Worm (Caenorhabditis elegans) whole organism, mixed stage, embryonic: ENCODE data around the gene F56F10.1.

Source experiments
- M03D4.4 ChIP-seq: sonication (generic microtip); optimal IDR thresholded peaks from 2 replicates; lab custom pipeline; 2017; ENCODE audit warnings: mild to moderate bottlenecking, missing genetic modification characterization, missing compliant biosample characterization
- bed-3 ChIP-seq: fragments of 200-800 bp; sonication (Bioruptor generic); optimal IDR thresholded peaks from 3 replicates; lab custom pipeline; 2018; ENCODE audit warnings: mild to moderate bottlenecking, missing genetic modification characterization, moderate library complexity, missing compliant biosample characterization
- blmp-1 ChIP-seq: fragments of 150-350 bp; optimal IDR thresholded peaks from 2 replicates; lab custom pipeline; 2014; ENCODE audit warnings: missing biosample characterization, missing genetic modification characterization
- ceh-43 ChIP-seq: fragments of 200-800 bp; sonication (Bioruptor generic); optimal IDR thresholded peaks from 2 replicates; lab custom pipeline; 2018; ENCODE audit warnings: mild to moderate bottlenecking, missing genetic modification characterization, moderate library complexity, missing compliant biosample characterization
- ceh-83 ChIP-seq: fragments of 200-800 bp; sonication (Bioruptor generic); optimal IDR thresholded peaks from 2 replicates; lab custom pipeline; 2018; ENCODE audit warnings: mild to moderate bottlenecking, missing genetic modification characterization, missing compliant biosample characterization
- ces-1 ChIP-seq: fragments of 150-350 bp; optimal IDR thresholded peaks from 2 replicates; lab custom pipeline; 2014; ENCODE audit warnings: missing biosample characterization, missing genetic modification reagents, missing genetic modification characterization
- cnd-1 ChIP-seq: fragments of 200-800 bp; sonication (Bioruptor generic); optimal IDR thresholded peaks from 2 replicates; lab custom pipeline; 2018; ENCODE audit warnings: mild to moderate bottlenecking, missing genetic modification characterization, missing compliant biosample characterization
- drap-1 ChIP-seq: fragments of 200-800 bp; sonication (Bioruptor generic); optimal IDR thresholded peaks from 3 replicates; lab custom pipeline; 2018; ENCODE audit warnings: mild to moderate bottlenecking, missing genetic modification characterization, missing compliant biosample characterization
- elt-1 ChIP-seq: sonication (generic microtip); optimal IDR thresholded peaks from 2 replicates; lab custom pipeline; 2017; ENCODE audit warnings: missing genetic modification characterization, mild to moderate bottlenecking, missing compliant biosample characterization, antibody characterized with exemption, moderate library complexity, borderline replicate concordance; ENCODE audit not compliant: insufficient read depth
- elt-3 ChIP-seq: fragments of 150-350 bp; optimal IDR thresholded peaks from 2 replicates; lab custom pipeline; 2014; ENCODE audit warnings: missing biosample characterization, missing genetic modification characterization
- flh-1 ChIP-seq: fragments of 200-800 bp; sonication (Bioruptor generic); optimal IDR thresholded peaks from 2 replicates; lab custom pipeline; 2018; ENCODE audit warnings: mild to moderate bottlenecking, missing genetic modification characterization, moderate library complexity, missing compliant biosample characterization
- ham-2 ChIP-seq: fragments of 200-800 bp; sonication (Bioruptor generic); optimal IDR thresholded peaks from 2 replicates; lab custom pipeline; 2018; ENCODE audit warnings: mild to moderate bottlenecking, missing genetic modification characterization, missing compliant biosample characterization
- hlh-1 ChIP-seq: fragments of 150-350 bp; optimal IDR thresholded peaks from 2 replicates; lab custom pipeline; 2014; ENCODE audit warnings: missing biosample characterization, missing genetic modification reagents, missing genetic modification characterization
- lin-13 ChIP-seq: fragments of 150-350 bp; optimal IDR thresholded peaks from 2 replicates; lab custom pipeline; 2014; ENCODE audit warnings: missing biosample characterization, missing genetic modification characterization
- lin-32 ChIP-seq: fragments of 200-800 bp; sonication (Bioruptor generic); optimal IDR thresholded peaks from 2 replicates; lab custom pipeline; 2018; ENCODE audit warnings: mild to moderate bottlenecking, missing genetic modification characterization, missing compliant biosample characterization
- mab-5 ChIP-seq: fragments of 150-350 bp; optimal IDR thresholded peaks from 2 replicates; lab custom pipeline; 2014; ENCODE audit warnings: missing biosample characterization, missing genetic modification characterization
- mep-1 ChIP-seq: fragments of 150-350 bp; optimal IDR thresholded peaks from 2 replicates; lab custom pipeline; 2017; ENCODE audit warnings: missing biosample characterization, missing genetic modification reagents, missing genetic modification characterization, inconsistent platforms
- mls-2 ChIP-seq: sonication (generic microtip); optimal IDR thresholded peaks from 2 replicates; lab custom pipeline; 2016; ENCODE audit warnings: mild to moderate bottlenecking, missing genetic modification characterization, moderate library complexity, missing compliant biosample characterization
- nhr-12 ChIP-seq: fragments of 150-350 bp; optimal IDR thresholded peaks from 2 replicates; lab custom pipeline; 2014; ENCODE audit warnings: missing biosample characterization, missing genetic modification characterization
- nhr-2 ChIP-seq: fragments of 150-350 bp; optimal IDR thresholded peaks from 2 replicates; lab custom pipeline; 2014; ENCODE audit warnings: missing biosample characterization, missing genetic modification characterization
- nhr-237 ChIP-seq: fragments of 150-350 bp; optimal IDR thresholded peaks from 2 replicates; lab custom pipeline; 2014; ENCODE audit warnings: missing biosample characterization, missing genetic modification characterization
- nhr-28 ChIP-seq: fragments of 150-350 bp; optimal IDR thresholded peaks from 2 replicates; lab custom pipeline; 2014; ENCODE audit warnings: missing biosample characterization, missing genetic modification characterization
- pha-4 ChIP-seq: fragments of 150-350 bp; optimal IDR thresholded peaks from 2 replicates; lab custom pipeline; 2018; ENCODE audit warnings: missing biosample characterization, missing genetic modification reagents, missing genetic modification characterization
- sem-2 ChIP-seq: fragments of 200-800 bp; sonication (Bioruptor generic); optimal IDR thresholded peaks from 2 replicates; lab custom pipeline; 2018; ENCODE audit warnings: mild to moderate bottlenecking, missing genetic modification characterization, missing compliant biosample characterization
- snpc-4 ChIP-seq: fragments of 150-350 bp; optimal IDR thresholded peaks from 2 replicates; lab custom pipeline; 2014; ENCODE audit warnings: missing biosample characterization, missing genetic modification characterization
- sptf-1 ChIP-seq: sonication (generic microtip); optimal IDR thresholded peaks from 2 replicates; lab custom pipeline; 2017; ENCODE audit warnings: mild to moderate bottlenecking, missing genetic modification characterization, moderate library complexity, missing compliant biosample characterization
- tbx-8 ChIP-seq: fragments of 200-800 bp; sonication (Bioruptor generic); optimal IDR thresholded peaks from 2 replicates; lab custom pipeline; 2018; ENCODE audit warnings: mild to moderate bottlenecking, missing genetic modification characterization, moderate library complexity, missing compliant biosample characterization
- unc-120 ChIP-seq: sonication (generic microtip); optimal IDR thresholded peaks from 2 replicates; lab custom pipeline; 2017; ENCODE audit warnings: missing genetic modification characterization, missing compliant biosample characterization; ENCODE audit not compliant: poor library complexity, severe bottlenecking
- unc-39 ChIP-seq: fragments of 150-350 bp; optimal IDR thresholded peaks from 2 replicates; lab custom pipeline; 2014; ENCODE audit warnings: missing biosample characterization, missing genetic modification characterization
- unc-62 ChIP-seq: fragments of 150-350 bp; optimal IDR thresholded peaks from 2 replicates; lab custom pipeline; 2014; ENCODE audit warnings: missing biosample characterization, missing genetic modification reagents, missing genetic modification characterization
- zip-8 ChIP-seq: fragments of 150-350 bp; optimal IDR thresholded peaks from 2 replicates; lab custom pipeline; 2014; ENCODE audit warnings: missing biosample characterization, missing genetic modification characterization
- ztf-11 ChIP-seq: fragments of 150-350 bp; optimal IDR thresholded peaks from 2 replicates; lab custom pipeline; 2014; ENCODE audit warnings: missing biosample characterization, missing genetic modification characterization

F56F10.1 gene

DNA sequence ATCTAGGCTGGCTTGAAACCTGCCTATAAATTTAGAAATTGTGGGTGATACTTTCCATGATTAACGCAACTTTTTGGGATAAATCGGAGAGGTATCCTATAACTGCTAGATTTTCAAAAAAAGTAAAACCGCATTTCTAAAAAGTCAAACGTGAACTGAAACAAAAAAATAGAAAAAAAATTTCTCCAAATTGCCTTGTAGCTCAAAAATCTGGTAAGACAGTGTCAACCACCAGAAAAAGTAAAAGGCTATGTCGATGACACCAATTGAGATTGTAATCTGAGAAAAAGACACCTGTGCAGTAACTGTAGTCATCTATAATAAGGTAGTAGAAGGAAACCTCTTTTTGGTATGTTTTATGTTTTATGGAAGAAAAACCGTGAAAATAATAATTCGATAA is 43.8 kb upstream of the F56F10.1 start, which contains the start of gene wdr-54:
wdr-54 (plus strand) TSS at position 301 of the 400 bp plus-strand sequence.
- TF ChIP-seq pha-4 (tag; lab: Kevin White, UChicago) (no peak), bed-3 (GFP tag; lab: Kevin White, UChicago) (no peak), sptf-1 (no peak), sem-2 (GFP tag; lab: Kevin White, UChicago) (no peak), lin-13 (tag; lab: Kevin White, UChicago) (no peak)

DNA sequence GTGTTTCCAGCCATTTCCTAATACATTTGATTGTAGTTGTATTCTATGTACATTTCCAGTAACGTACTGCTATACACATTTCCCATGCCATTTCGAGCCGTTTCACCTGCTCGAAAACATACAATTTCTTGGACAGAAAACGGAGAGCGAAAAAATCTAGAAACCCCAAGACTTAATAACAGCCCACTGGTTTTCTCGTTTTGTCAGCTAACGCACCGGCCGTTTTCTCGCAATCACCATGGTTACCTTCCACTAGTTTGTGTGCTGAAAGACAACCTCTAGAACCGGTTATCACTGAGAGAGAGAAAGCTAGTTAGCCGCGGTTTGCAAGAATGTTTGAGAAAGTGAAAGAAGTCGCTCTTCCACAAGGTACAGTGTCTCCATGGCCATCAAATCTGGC is 42.2 kb upstream of the F56F10.1 start:
- TF ChIP-seq elt-3 (no peak), mab-5 (tag; lab: Kevin White, UChicago) (no peak), nhr-12 (tag; lab: Kevin White, UChicago) (no peak), mep-1 (no peak), sptf-1 (no peak), elt-1 (no peak), hlh-1 (no peak)

DNA sequence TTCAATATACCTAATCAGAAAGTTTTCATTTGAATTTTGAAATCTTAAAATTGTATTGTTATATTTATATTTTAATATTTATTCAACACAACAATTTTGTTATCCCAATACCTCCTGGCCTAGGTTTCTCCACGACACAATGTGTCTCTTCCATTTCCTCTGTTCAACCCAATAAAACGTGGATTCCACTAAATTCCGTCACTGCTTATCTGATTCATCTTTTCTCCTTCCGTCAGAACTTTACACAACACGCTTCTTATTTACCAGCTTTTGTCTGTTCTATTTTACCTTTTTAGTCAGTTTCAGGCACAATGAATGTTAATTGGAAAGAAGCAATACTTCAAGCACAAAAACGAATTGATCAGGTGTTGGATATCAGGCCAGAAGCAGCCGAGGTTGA is 37.9 kb upstream of the F56F10.1 start, which contains the start of gene F39H12.1:
F39H12.1 (plus strand) TSS at position 301 of the 400 bp plus-strand sequence.
- no peak for TF ChIP-seq mep-1
- TF ChIP-seq unc-62, result no peak
- no peak for TF ChIP-seq snpc-4 (tag; lab: Kevin White, UChicago)
- no peak for TF ChIP-seq nhr-237 (tag; lab: Kevin White, UChicago)

DNA sequence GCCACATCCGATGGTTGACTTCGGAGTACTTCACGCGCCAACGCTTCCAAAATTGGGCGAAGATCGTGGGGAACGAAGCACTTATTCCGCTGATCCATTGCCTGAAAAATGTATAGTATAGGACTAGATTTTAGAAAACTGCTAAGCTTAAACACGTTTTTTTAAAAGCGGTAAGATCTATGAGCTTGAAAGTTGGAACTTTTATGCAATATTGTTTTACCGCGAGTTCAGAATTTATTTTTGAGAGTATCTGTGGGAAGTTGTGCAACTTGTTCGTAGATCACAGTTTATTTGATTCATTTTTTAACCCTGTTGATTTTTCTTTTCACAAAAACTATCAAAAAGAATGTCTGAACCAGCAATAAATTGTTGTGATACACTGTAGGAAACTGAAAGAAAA is 31.0 kb upstream of the F56F10.1 start, which contains the start of gene F39H12.3:
F39H12.3 (minus strand) TSS at position 101 of the 400 bp plus-strand sequence.
- no peak for TF ChIP-seq tbx-8 (GFP tag; lab: Kevin White, UChicago)

DNA sequence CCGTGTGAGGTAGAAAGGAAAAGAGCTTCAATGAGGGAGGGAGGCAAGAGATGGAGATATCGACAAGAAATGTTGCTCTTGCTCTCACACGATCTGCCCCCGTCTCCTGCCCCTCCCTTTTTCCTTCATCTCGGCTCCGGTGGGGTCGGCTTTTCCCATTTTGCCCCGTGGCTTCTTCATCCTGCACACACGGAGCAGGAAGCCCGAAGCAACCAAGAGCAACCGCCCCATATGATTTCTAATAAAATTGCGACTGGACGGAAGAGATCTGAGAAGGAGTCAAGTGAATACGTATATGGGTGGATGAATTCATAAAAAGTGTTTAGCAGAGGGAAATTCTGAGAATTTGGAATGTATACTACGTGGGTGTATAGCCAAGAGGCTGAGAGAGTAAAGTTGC is 27.8 kb upstream of the F56F10.1 start:
- TF ChIP-seq ces-1 (peak; percentile 18), zip-8 (tag; lab: Kevin White, UChicago) (no peak), elt-3 (no peak), unc-120 (tag; lab: Kevin White, UChicago) (peak; percentile 51), mls-2 (tag; lab: Kevin White, UChicago) (no peak), ham-2 (GFP tag; lab: Kevin White, UChicago) (no peak), ceh-43 (no peak)

DNA sequence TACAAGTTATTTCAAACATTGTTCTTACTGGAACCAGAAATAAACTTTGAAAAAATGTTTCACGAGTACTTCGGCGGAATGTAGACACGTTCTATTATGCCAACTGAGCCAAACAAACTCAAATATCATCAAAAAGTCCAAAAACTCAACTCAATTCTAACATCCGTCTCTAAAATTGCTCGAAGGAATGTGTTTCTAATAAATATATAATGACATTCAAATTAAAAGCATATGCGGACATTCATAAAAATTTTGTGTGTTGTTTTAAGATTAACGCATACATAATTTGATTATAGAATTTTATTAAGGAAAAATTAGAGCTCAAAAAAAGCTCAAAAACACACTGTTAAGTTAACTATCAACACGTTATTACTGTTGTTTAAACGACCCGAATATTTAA is 27.0 kb upstream of the F56F10.1 start:
- no peak for TF ChIP-seq mab-5 (tag; lab: Kevin White, UChicago)
- no peak for TF ChIP-seq lin-32 (GFP tag; lab: Kevin White, UChicago)
- no peak for TF ChIP-seq pha-4 (tag; lab: Kevin White, UChicago)
- TF ChIP-seq ceh-83 (GFP tag; lab: Kevin White, UChicago), result no peak
- no peak for TF ChIP-seq elt-1
- no peak for TF ChIP-seq unc-62
- no peak for TF ChIP-seq ham-2 (GFP tag; lab: Kevin White, UChicago)
- no peak for TF ChIP-seq drap-1 (GFP tag; lab: Kevin White, UChicago)
- TF ChIP-seq lin-13 (tag; lab: Kevin White, UChicago), result no peak
- no peak for TF ChIP-seq blmp-1 (tag; lab: Kevin White, UChicago)
- TF ChIP-seq nhr-12 (tag; lab: Kevin White, UChicago), result no peak
- TF ChIP-seq nhr-2 (tag; lab: Kevin White, UChicago), result no peak
- TF ChIP-seq cnd-1 (tag; lab: Kevin White, UChicago), result no peak

DNA sequence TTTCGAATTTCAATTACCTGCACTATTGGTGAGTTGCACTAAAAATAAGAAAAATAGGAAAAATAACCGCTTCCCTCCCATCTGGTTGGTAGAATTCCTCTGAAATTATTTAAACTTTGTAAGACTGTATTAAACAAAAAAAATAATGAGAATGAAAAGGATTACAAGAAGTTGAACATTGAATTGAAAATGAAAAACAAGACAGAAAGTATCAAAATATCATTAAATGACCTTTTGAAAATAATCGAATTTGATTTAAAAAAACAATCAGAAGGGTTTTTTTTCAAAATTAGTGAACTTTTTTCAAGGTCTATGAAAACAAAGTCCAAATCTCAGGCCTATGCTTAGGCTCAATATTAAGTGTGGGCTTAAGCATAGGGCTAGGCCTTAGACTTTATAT is 21.0 kb upstream of the F56F10.1 start, which contains the start of gene igcm-1:
igcm-1 (minus strand) TSS at position 101 of the 400 bp plus-strand sequence.
- no peak for TF ChIP-seq ham-2 (GFP tag; lab: Kevin White, UChicago)
- TF ChIP-seq unc-62, result no peak
- no peak for TF ChIP-seq lin-32 (GFP tag; lab: Kevin White, UChicago)
- no peak for TF ChIP-seq elt-3
- TF ChIP-seq lin-13 (tag; lab: Kevin White, UChicago), result no peak
- no peak for TF ChIP-seq elt-1
- TF ChIP-seq flh-1 (GFP tag; lab: Kevin White, UChicago), result no peak
- no peak for TF ChIP-seq nhr-2 (tag; lab: Kevin White, UChicago)
- no peak for TF ChIP-seq unc-39
- no peak for TF ChIP-seq sem-2 (GFP tag; lab: Kevin White, UChicago)
- no peak for TF ChIP-seq drap-1 (GFP tag; lab: Kevin White, UChicago)
- no peak for TF ChIP-seq pha-4 (tag; lab: Kevin White, UChicago)
- no peak for TF ChIP-seq ztf-11 (tag; lab: Kevin White, UChicago)
- no peak for TF ChIP-seq bed-3 (GFP tag; lab: Kevin White, UChicago)
- TF ChIP-seq nhr-12 (tag; lab: Kevin White, UChicago), result no peak
- no peak for TF ChIP-seq M03D4.4
- TF ChIP-seq nhr-237 (tag; lab: Kevin White, UChicago), result no peak
- TF ChIP-seq zip-8 (tag; lab: Kevin White, UChicago), result no peak
- no peak for TF ChIP-seq nhr-28 (tag; lab: Kevin White, UChicago)
- no peak for TF ChIP-seq snpc-4 (tag; lab: Kevin White, UChicago)
